Worm (Caenorhabditis elegans): ENCODE results near the gene mtch-1.
A peak's percentile ranks its signal among the peaks of the same experiment; 100 is the strongest.

The mtch-1 gene

DNA sequence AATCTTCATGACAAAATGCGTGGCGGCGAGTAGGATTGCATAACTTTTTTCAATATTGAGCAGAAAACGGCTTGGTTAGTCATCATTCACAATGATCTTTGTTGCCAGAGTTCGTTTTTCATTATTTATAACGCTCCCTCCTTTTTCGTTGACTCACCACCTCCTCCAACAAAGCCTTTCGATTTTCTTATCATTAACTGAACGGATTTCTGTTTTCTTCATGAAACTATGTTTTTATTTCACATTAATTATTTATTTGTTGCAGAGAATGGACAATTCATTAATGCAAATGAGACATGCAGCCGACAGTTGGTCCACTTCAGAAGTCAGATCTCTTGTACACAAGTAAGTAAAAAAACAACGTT is 20.7 kb upstream of the mtch-1 start, which contains the start of gene bath-44:
bath-44 (plus strand) TSS at position 266 of the 365 bp plus-strand sequence.
- TF ChIP-seq elt-2 (tag; optimal IDR thresholded peaks at IDR 0.05) (no peak), ama-1 (optimal IDR thresholded peaks at IDR 0.05) (peak; percentile 42)

DNA sequence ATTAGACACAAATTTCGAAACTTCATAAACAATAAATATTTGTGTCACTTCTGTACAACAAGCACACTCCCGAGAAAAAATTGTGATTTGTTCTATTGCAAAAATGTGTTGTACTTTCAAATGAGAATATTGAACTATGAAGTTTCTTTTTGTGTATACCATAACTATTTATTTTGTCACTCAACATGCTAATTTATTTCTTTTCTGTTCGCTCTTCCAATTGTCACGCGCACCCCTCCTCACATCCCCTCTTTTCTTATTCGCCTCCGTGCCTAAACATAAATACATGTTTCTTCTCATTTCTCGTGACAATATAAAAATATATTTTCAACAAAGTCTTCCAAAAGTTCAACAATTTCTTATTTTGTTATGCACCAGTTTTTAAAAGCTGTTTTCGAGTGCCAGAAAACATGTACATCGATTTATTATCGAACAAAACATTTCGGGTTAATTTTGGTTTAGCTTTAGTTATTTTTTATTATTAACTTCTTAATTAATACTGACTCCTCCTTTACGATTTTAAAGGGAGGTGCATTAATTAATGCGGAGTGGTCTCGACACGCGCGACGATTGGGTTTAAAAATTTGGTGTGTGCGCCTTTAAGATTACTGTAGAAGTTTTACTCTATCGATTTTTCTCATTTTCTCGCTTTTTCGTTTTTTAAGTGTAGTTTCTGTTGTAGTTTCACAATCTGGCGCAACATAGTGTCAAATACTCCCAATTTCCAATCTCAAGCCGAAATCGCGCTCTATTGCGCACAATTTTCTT is 20.1 kb upstream of the mtch-1 start:
- TF ChIP-seq elt-2 (tag; optimal IDR thresholded peaks at IDR 0.05) (peak; percentile 12), nhr-25 (tag; optimal IDR thresholded peaks at IDR 0.05) (peak; percentile 28), unc-39 (tag; optimal IDR thresholded peaks at IDR 0.05) (no peak), ZK546.5 (tag; optimal IDR thresholded peaks at IDR 0.05) (no peak)

DNA sequence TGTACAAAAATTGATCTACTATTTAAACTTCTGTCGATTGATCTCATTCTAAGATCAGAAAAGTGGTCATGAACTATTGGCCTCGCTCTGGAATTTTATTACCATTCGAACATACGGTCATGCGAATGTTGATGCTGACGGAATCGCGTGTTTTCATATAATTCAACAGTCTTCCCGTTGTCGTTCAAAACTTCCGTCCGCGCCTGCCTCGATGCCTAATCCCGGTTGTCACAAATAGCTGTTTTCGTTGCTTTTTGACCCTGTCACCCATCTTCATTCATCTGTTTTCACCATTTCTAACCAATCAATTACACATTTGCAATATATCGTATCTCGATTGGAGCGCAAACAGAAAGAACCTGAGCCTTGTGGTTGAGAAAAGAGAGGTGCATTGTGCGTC is 19.4 kb upstream of the mtch-1 start:
- TF ChIP-seq ama-1 (optimal IDR thresholded peaks at IDR 0.05) (peak; percentile 76), mdl-1 (tag; optimal IDR thresholded peaks at IDR 0.05) (no peak), nhr-11 (tag; optimal IDR thresholded peaks at IDR 0.05) (no peak), nhr-23 (tag; optimal IDR thresholded peaks at IDR 0.05) (peak; percentile 24), daf-12 (tag; optimal IDR thresholded peaks at IDR 0.05) (no peak), pha-4 (tag; optimal IDR thresholded peaks at IDR 0.05) (peak; percentile 16), egl-5 (tag; optimal IDR thresholded peaks at IDR 0.05) (no peak), nhr-25 (tag; optimal IDR thresholded peaks at IDR 0.05) (peak; percentile 48), unc-39 (tag; optimal IDR thresholded peaks at IDR 0.05) (no peak)

DNA sequence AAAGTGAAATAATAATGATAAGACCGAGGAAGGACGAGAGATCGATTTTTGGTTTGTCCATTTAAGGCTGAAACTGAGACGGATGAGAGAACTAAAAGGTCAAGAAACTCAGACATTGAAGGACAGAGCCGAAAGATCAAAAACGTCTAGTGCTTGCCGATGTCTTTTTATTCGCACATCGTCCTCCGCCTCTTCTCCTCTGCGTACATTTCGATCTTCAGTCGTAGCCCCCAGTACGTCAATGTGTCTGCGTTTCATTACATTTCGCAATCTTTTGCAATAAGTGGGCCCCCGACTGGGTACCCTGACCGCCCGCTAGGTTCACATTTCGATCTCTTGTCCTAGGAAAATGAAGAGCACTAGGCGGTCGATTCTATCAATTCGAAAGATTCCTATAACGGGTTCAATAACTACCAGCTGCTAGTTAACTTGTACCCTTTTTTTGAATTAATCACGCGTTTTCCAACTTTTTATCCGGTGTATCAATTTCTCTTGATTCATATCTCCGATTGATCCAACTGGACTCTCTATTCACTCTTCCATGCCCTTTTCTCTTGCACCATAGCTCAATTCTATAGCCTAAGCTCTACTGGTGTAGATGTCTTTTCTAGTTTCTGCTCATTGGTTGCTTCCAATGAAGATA is 18.2 kb upstream of the mtch-1 start:
- TF ChIP-seq lin-15B (tag; optimal IDR thresholded peaks at IDR 0.05): peak; percentile 43
- no peak for TF ChIP-seq nhr-67 (tag; optimal IDR thresholded peaks at IDR 0.05)
- no peak for TF ChIP-seq aly-2 (tag; optimal IDR thresholded peaks at IDR 0.05)
- peak; percentile 49 for TF ChIP-seq pha-4 (tag; optimal IDR thresholded peaks at IDR 0.05)
- TF ChIP-seq hmg-11 (tag; optimal IDR thresholded peaks at IDR 0.05): peak; percentile 87
- no peak for TF ChIP-seq ztf-4 (tag; optimal IDR thresholded peaks at IDR 0.05)
- no peak for TF ChIP-seq tbx-2 (tag; optimal IDR thresholded peaks at IDR 0.05)
- TF ChIP-seq mdl-1 (tag; optimal IDR thresholded peaks at IDR 0.05): no peak
- peak; percentile 56 for TF ChIP-seq egl-5 (tag; optimal IDR thresholded peaks at IDR 0.05)
- TF ChIP-seq daf-12 (tag; optimal IDR thresholded peaks at IDR 0.05): no peak
- no peak for TF ChIP-seq mml-1 (tag; optimal IDR thresholded peaks at IDR 0.05)
- peak; percentile 6 for TF ChIP-seq nhr-43 (tag; optimal IDR thresholded peaks at IDR 0.05; ENCODE audit: poor library complexity, severe bottlenecking)
- TF ChIP-seq fkh-2 (tag; optimal IDR thresholded peaks at IDR 0.05): no peak
- TF ChIP-seq unc-62 (GFP tag; optimal IDR thresholded peaks at IDR 0.05): peak; percentile 4
- TF ChIP-seq nhr-28 (tag; optimal IDR thresholded peaks at IDR 0.05): no peak
- no peak for TF ChIP-seq lsy-12 (tag; optimal IDR thresholded peaks at IDR 0.05)
- no peak for TF ChIP-seq ZK546.5 (tag; optimal IDR thresholded peaks at IDR 0.05)
- no peak for TF ChIP-seq nhr-12 (tag; optimal IDR thresholded peaks at IDR 0.05)
- no peak for TF ChIP-seq fkh-10 (GFP tag; optimal IDR thresholded peaks at IDR 0.05)
- TF ChIP-seq elt-1 (tag; optimal IDR thresholded peaks at IDR 0.05): peak; percentile 21
- TF ChIP-seq nhr-25 (tag; optimal IDR thresholded peaks at IDR 0.05): peak; percentile 85
- peak; percentile 54 for TF ChIP-seq nhr-23 (tag; optimal IDR thresholded peaks at IDR 0.05)
- peak; percentile 49 for TF ChIP-seq ceh-28 (tag; optimal IDR thresholded peaks at IDR 0.05)
- peak in 2 of 3 experiments; percentile 45 for TF ChIP-seq elt-3 (tag; optimal IDR thresholded peaks at IDR 0.05)
- TF ChIP-seq ama-1 (optimal IDR thresholded peaks at IDR 0.05): no peak
- TF ChIP-seq jun-1 (tag; optimal IDR thresholded peaks at IDR 0.05): peak; percentile 65
- TF ChIP-seq zag-1 (tag; optimal IDR thresholded peaks at IDR 0.05): no peak
- peak; percentile 47 for TF ChIP-seq pqm-1 (tag; optimal IDR thresholded peaks at IDR 0.05)
- no peak for TF ChIP-seq skn-1 (tag; optimal IDR thresholded peaks at IDR 0.05)
- TF ChIP-seq R02D3.7 (tag; optimal IDR thresholded peaks at IDR 0.05): peak; percentile 48
- peak; percentile 8 for TF ChIP-seq snpc-4 (tag; optimal IDR thresholded peaks at IDR 0.05)
- peak; percentile 42 for TF ChIP-seq fos-1 (tag; optimal IDR thresholded peaks at IDR 0.05)
- TF ChIP-seq ceh-9 (tag; optimal IDR thresholded peaks at IDR 0.05): no peak
- no peak for TF ChIP-seq ceh-16 (tag; optimal IDR thresholded peaks at IDR 0.05)
- TF ChIP-seq eor-1 (tag; optimal IDR thresholded peaks at IDR 0.05): no peak
- no peak for TF ChIP-seq nhr-77 (tag; optimal IDR thresholded peaks at IDR 0.05)
- TF ChIP-seq egl-27 (tag; optimal IDR thresholded peaks at IDR 0.05): no peak
- no peak for TF ChIP-seq ztf-11 (tag; optimal IDR thresholded peaks at IDR 0.05)
- TF ChIP-seq elt-2 (tag; optimal IDR thresholded peaks at IDR 0.05): peak; percentile 68
- TF ChIP-seq nhr-237 (tag; optimal IDR thresholded peaks at IDR 0.05): no peak
- TF ChIP-seq nhr-76 (tag; optimal IDR thresholded peaks at IDR 0.05): no peak
- no peak for TF ChIP-seq unc-39 (tag; optimal IDR thresholded peaks at IDR 0.05)
- TF ChIP-seq nfya-1 (tag; optimal IDR thresholded peaks at IDR 0.05; ENCODE audit: insufficient read depth): peak; percentile 66
